Fruit fly (Drosophila melanogaster) whole organism, embryonic: ENCODE measurements around the gene CG9626.
A peak's percentile ranks its signal among the peaks of the same experiment; 100 is the strongest.

Experiments used
- BtbVII ChIP-seq: fragments of 200-800 bp; sonication (Bioruptor generic); optimal IDR thresholded peaks from 3 replicates; lab custom pipeline; 2017; ENCODE audit warnings: missing biosample characterization, mild to moderate bottlenecking, missing genetic modification characterization
- CG1024 ChIP-seq: fragments of 200-800 bp; sonication (Bioruptor generic); IDR thresholded peaks from 2 replicates; pipeline ENCODE4 v1.3.6; 2022; ENCODE audit warnings: missing biosample characterization, missing genetic modification characterization
- CG10274 ChIP-seq: fragments of 200-800 bp; sonication (Bioruptor generic); optimal IDR thresholded peaks from 3 replicates; lab custom pipeline; 2017; ENCODE audit warnings: missing biosample characterization, mild to moderate bottlenecking, missing genetic modification characterization
- CG10321 ChIP-seq: fragments of 200-800 bp; sonication (Bioruptor generic); IDR thresholded peaks from 2 replicates; pipeline ENCODE4 v1.3.6; 2022; ENCODE audit warnings: missing biosample characterization, missing genetic modification characterization
- CG10431 ChIP-seq: fragments of 200-800 bp; sonication (Bioruptor generic); optimal IDR thresholded peaks from 3 replicates; lab custom pipeline; 2018; ENCODE audit warnings: missing biosample characterization, mild to moderate bottlenecking, missing genetic modification characterization
- CG13123 ChIP-seq: fragments of 200-800 bp; sonication (Bioruptor generic); optimal IDR thresholded peaks from 2 replicates; lab custom pipeline; 2016; ENCODE audit warnings: missing biosample characterization, missing genetic modification characterization
- CG14050 ChIP-seq: fragments of 200-800 bp; sonication (Bioruptor generic); IDR thresholded peaks from 3 replicates; pipeline ENCODE4 v1.3.6; 2022; ENCODE audit warnings: missing biosample characterization, missing genetic modification characterization
- CG14860 ChIP-seq: fragments of 200-800 bp; sonication (Bioruptor generic); IDR thresholded peaks from 3 replicates; pipeline ENCODE4 v1.3.6; 2022; ENCODE audit warnings: missing biosample characterization, missing genetic modification characterization; ENCODE audit not compliant: partially characterized antibody
- CG15696 ChIP-seq: fragments of 200-800 bp; sonication (Bioruptor generic); optimal IDR thresholded peaks from 2 replicates; lab custom pipeline; 2019; ENCODE audit warnings: missing biosample characterization, mild to moderate bottlenecking, missing genetic modification characterization, moderate library complexity
- CG17912 ChIP-seq: fragments of 200-800 bp; sonication (Bioruptor generic); optimal IDR thresholded peaks from 2 replicates; lab custom pipeline; 2018; ENCODE audit warnings: missing biosample characterization, mild to moderate bottlenecking, missing genetic modification characterization
- CG18262 ChIP-seq: fragments of 200-800 bp; optimal IDR thresholded peaks from 3 replicates; lab custom pipeline; 2019; ENCODE audit warnings: missing biosample characterization, mild to moderate bottlenecking, missing genetic modification characterization, moderate library complexity
- CG2120 ChIP-seq: fragments of 200-800 bp; sonication (Bioruptor generic); optimal IDR thresholded peaks from 3 replicates; lab custom pipeline; 2016; ENCODE audit warnings: missing biosample characterization, missing genetic modification characterization
- CG2678 ChIP-seq: fragments of 200-800 bp; sonication (Bioruptor generic); optimal IDR thresholded peaks from 3 replicates; lab custom pipeline; 2019; ENCODE audit warnings: missing biosample characterization, mild to moderate bottlenecking, missing genetic modification characterization, moderate library complexity
- CG2875 ChIP-seq: fragments of 200-800 bp; sonication (Bioruptor generic); optimal IDR thresholded peaks from 2 replicates; lab custom pipeline; 2017; ENCODE audit warnings: missing biosample characterization, mild to moderate bottlenecking, missing genetic modification characterization, missing genetic modification reagents
- CG3065 ChIP-seq: fragments of 200-800 bp; sonication (Bioruptor generic); optimal IDR thresholded peaks from 2 replicates; lab custom pipeline; 2016; ENCODE audit warnings: missing biosample characterization, missing genetic modification characterization
- CG33557 ChIP-seq: fragments of 200-800 bp; sonication (Bioruptor generic); optimal IDR thresholded peaks from 2 replicates; lab custom pipeline; 2019; ENCODE audit warnings: missing biosample characterization, mild to moderate bottlenecking, missing genetic modification characterization, moderate library complexity
- CG6791 ChIP-seq: fragments of 200-800 bp; sonication (Bioruptor generic); IDR thresholded peaks from 3 replicates; pipeline ENCODE4 v1.3.6; 2022; ENCODE audit warnings: missing biosample characterization, missing genetic modification characterization; ENCODE audit not compliant: partially characterized antibody
- CG7745 ChIP-seq: fragments of 200-800 bp; sonication (Bioruptor generic); optimal IDR thresholded peaks from 2 replicates; lab custom pipeline; 2018; ENCODE audit warnings: missing biosample characterization, mild to moderate bottlenecking, missing genetic modification characterization, moderate library complexity
- CG9797 ChIP-seq: fragments of 200-800 bp; sonication (Bioruptor generic); optimal IDR thresholded peaks from 3 replicates; lab custom pipeline; 2018; ENCODE audit warnings: missing biosample characterization, mild to moderate bottlenecking, missing genetic modification characterization
- Camta ChIP-seq: fragments of 200-800 bp; sonication (Bioruptor generic); optimal IDR thresholded peaks from 2 replicates; lab custom pipeline; 2016; ENCODE audit warnings: missing biosample characterization, missing genetic modification characterization
- Dip3 ChIP-seq: fragments of 200-800 bp; sonication (Bioruptor generic); optimal IDR thresholded peaks from 3 replicates; lab custom pipeline; 2016; ENCODE audit warnings: missing biosample characterization, missing genetic modification characterization
- Drgx ChIP-seq: fragments of 200-800 bp; sonication (Bioruptor generic); IDR thresholded peaks from 2 replicates; pipeline ENCODE4 v1.3.6; 2022; ENCODE audit warnings: missing biosample characterization, missing genetic modification characterization
- Eip74EF ChIP-seq, 2 experiments: fragments of 200-800 bp in 1 of 2; fragments of >200 bp in 1 of 2; sonication (Bioruptor generic) in 1 of 2; optimal IDR thresholded peaks; 2 replicates each; lab custom pipeline; 2017 to 2019; ENCODE audit warnings: missing biosample characterization in 2 of 2, missing genetic modification characterization in 2 of 2, mild to moderate bottlenecking in 1 of 2, moderate library complexity in 1 of 2
- H2.0 ChIP-seq: fragments of 200-800 bp; sonication (Bioruptor generic); IDR thresholded peaks from 2 replicates; pipeline ENCODE4 v1.3.6; 2022; ENCODE audit warnings: missing biosample characterization, missing genetic modification characterization
- HmgD ChIP-seq: fragments of 200-800 bp; sonication (Bioruptor generic); optimal IDR thresholded peaks from 3 replicates; lab custom pipeline; 2016; ENCODE audit warnings: missing biosample characterization, missing genetic modification characterization
- Lim3 ChIP-seq: fragments of 200-800 bp; sonication (Bioruptor generic); IDR thresholded peaks from 2 replicates; pipeline ENCODE4 v1.3.6; 2022; ENCODE audit warnings: missing biosample characterization, missing genetic modification characterization
- MTF-1 ChIP-seq: fragments of 200-800 bp; sonication (Bioruptor generic); optimal IDR thresholded peaks from 2 replicates; lab custom pipeline; 2018; ENCODE audit warnings: missing biosample characterization, mild to moderate bottlenecking, missing genetic modification characterization, borderline replicate concordance
- Mes4 ChIP-seq: fragments of 200-800 bp; sonication (Bioruptor generic); optimal IDR thresholded peaks from 2 replicates; lab custom pipeline; 2016; ENCODE audit warnings: missing biosample characterization, missing genetic modification characterization
- NfI ChIP-seq: fragments of 200-800 bp; sonication (Bioruptor generic); optimal IDR thresholded peaks from 3 replicates; lab custom pipeline; 2018; ENCODE audit warnings: missing biosample characterization, mild to moderate bottlenecking, missing genetic modification characterization, moderate library complexity
- aop ChIP-seq: fragments of 200-800 bp; sonication (Bioruptor generic); IDR thresholded peaks from 2 replicates; pipeline ENCODE4 v1.3.6; 2022; ENCODE audit warnings: missing biosample characterization, missing genetic modification characterization
- bbx ChIP-seq: fragments of 200-800 bp; sonication (Bioruptor generic); IDR thresholded peaks from 2 replicates; pipeline ENCODE4 v1.3.6; 2022; ENCODE audit warnings: missing biosample characterization, missing genetic modification characterization; ENCODE audit not compliant: partially characterized antibody
- bcd ChIP-seq: fragments of 200-800 bp; sonication (Bioruptor generic); optimal IDR thresholded peaks from 2 replicates; lab custom pipeline; 2017; ENCODE audit warnings: missing biosample characterization, mild to moderate bottlenecking, missing genetic modification characterization
- bigmax ChIP-seq: fragments of 200-800 bp; sonication (Bioruptor generic); optimal IDR thresholded peaks from 2 replicates; lab custom pipeline; 2018; ENCODE audit warnings: missing biosample characterization, mild to moderate bottlenecking, missing genetic modification characterization
- chm ChIP-seq: fragments of 200-800 bp; sonication (Bioruptor generic); IDR thresholded peaks from 2 replicates; pipeline ENCODE4 v1.3.6; 2022; ENCODE audit warnings: missing biosample characterization, missing genetic modification characterization
- crc ChIP-seq: fragments of 200-800 bp; sonication (Bioruptor generic); optimal IDR thresholded peaks from 2 replicates; lab custom pipeline; 2016; ENCODE audit warnings: missing biosample characterization, missing genetic modification characterization
- cwo ChIP-seq: fragments of 200-800 bp; sonication (Bioruptor generic); optimal IDR thresholded peaks from 3 replicates; lab custom pipeline; 2017; ENCODE audit warnings: missing biosample characterization, missing genetic modification characterization, mild to moderate bottlenecking, moderate library complexity, missing genetic modification reagents
- dpn ChIP-seq, 2 experiments: fragments of 200-800 bp; sonication (Bioruptor generic); optimal IDR thresholded peaks; 3 replicates each; lab custom pipeline; 2016; ENCODE audit warnings: missing biosample characterization in 2 of 2, missing genetic modification characterization in 2 of 2
- fd64A ChIP-seq: fragments of 200-800 bp; sonication (Bioruptor generic); optimal IDR thresholded peaks from 3 replicates; lab custom pipeline; 2018; ENCODE audit warnings: missing biosample characterization, mild to moderate bottlenecking, missing genetic modification characterization
- gcm ChIP-seq: fragments of 200-800 bp; sonication (Bioruptor generic); optimal IDR thresholded peaks from 2 replicates; lab custom pipeline; 2019; ENCODE audit warnings: missing biosample characterization, mild to moderate bottlenecking, missing genetic modification characterization, moderate library complexity
- nom ChIP-seq: fragments of 200-800 bp; sonication (Bioruptor generic); optimal IDR thresholded peaks from 2 replicates; lab custom pipeline; 2017; ENCODE audit warnings: missing biosample characterization, missing genetic modification characterization, mild to moderate bottlenecking, moderate library complexity, missing genetic modification reagents
- pb ChIP-seq: fragments of 200-800 bp; sonication (Bioruptor generic); optimal IDR thresholded peaks from 3 replicates; lab custom pipeline; 2016; ENCODE audit warnings: missing biosample characterization, missing genetic modification characterization
- run ChIP-seq: fragments of 200-800 bp; sonication (Bioruptor generic); optimal IDR thresholded peaks from 3 replicates; lab custom pipeline; 2018; ENCODE audit warnings: missing biosample characterization, mild to moderate bottlenecking, missing genetic modification characterization
- sens ChIP-seq: fragments of 200-800 bp; sonication (Bioruptor generic); peaks from one replicate; lab custom pipeline; 2016; ENCODE audit warnings: missing biosample characterization, missing genetic modification characterization
- ssp ChIP-seq: fragments of 200-800 bp; sonication (Bioruptor generic); IDR thresholded peaks from 2 replicates; pipeline ENCODE4 v1.3.6; 2022; ENCODE audit warnings: missing biosample characterization, missing genetic modification characterization
- tgo ChIP-seq: fragments of 200-800 bp; sonication (Bioruptor generic); IDR thresholded peaks from 3 replicates; pipeline ENCODE4 v1.3.6; 2022; ENCODE audit warnings: missing biosample characterization, missing genetic modification characterization
- tll ChIP-seq, 2 experiments: fragments of 200-800 bp in 1 of 2; fragments of >200 bp in 1 of 2; sonication (Bioruptor generic) in 1 of 2; optimal IDR thresholded peaks; 2 replicates each; lab custom pipeline; 2017 to 2019; ENCODE audit warnings: missing biosample characterization in 2 of 2, missing genetic modification characterization in 2 of 2, mild to moderate bottlenecking in 1 of 2, moderate library complexity in 1 of 2
- tup ChIP-seq: fragments of 200-800 bp; sonication (Bioruptor generic); optimal IDR thresholded peaks from 2 replicates; lab custom pipeline; 2016; ENCODE audit warnings: missing biosample characterization, mild to moderate bottlenecking, missing genetic modification characterization, moderate library complexity
- z ChIP-seq: fragments of 200-800 bp; sonication (Bioruptor generic); IDR thresholded peaks from 3 replicates; pipeline ENCODE4 v1.3.6; 2022; ENCODE audit warnings: missing biosample characterization, missing genetic modification characterization

The CG9626 gene

dm6 chr3R:8264302-8265080, 36.3 kb downstream of the CG9626 start, which contains the start of the genes RPA1 and Mcm2 (continued):
- TF ChIP-seq CG13123 (GFP tag; lab: Kevin White, UChicago) (peak; percentile 20), dpn (GFP tag; optimal IDR thresholded peaks at IDR 0.05; lab: Kevin White, UChicago) (peak; percentile 47 to 81), bigmax (no peak), CG7745 (tag; lab: Kevin White, UChicago) (no peak), Camta (GFP tag; lab: Kevin White, UChicago) (no peak), Drgx (peak; percentile 72), CG1024 (GFP tag; lab: Robert Waterston, UW) (peak; percentile 35), CG9797 (GFP tag; lab: Kevin White, UChicago) (no peak), CG3065 (no peak), CG2678 (tag; lab: Kevin White, UChicago) (no peak), CG10274 (GFP tag; lab: Kevin White, UChicago) (peak; percentile 6), CG10431 (peak; percentile 45), sens (GFP tag; lab: Kevin White, UChicago) (peak; percentile 91), CG15696 (tag; lab: Kevin White, UChicago) (peak; percentile 72), CG14050 (peak; percentile 23; the same call in 1 of the 3 replicates), CG2875 (GFP tag; lab: Kevin White, UChicago) (peak; percentile 28), Lim3 (GFP tag; lab: Robert Waterston, UW) (no peak), bbx (GFP tag; lab: Robert Waterston, UW) (peak; percentile 39; the same call in 1 of the 2 replicates), nom (GFP tag; lab: Kevin White, UChicago) (peak; percentile 59), cwo (GFP tag; lab: Kevin White, UChicago) (peak; percentile 49), fd64A (GFP tag; lab: Kevin White, UChicago) (no peak), CG17912 (GFP tag; lab: Kevin White, UChicago) (no peak), Mes4 (no peak), bcd (GFP tag; lab: Kevin White, UChicago) (peak; percentile 83), CG18262 (tag; lab: Kevin White, UChicago) (peak; percentile 84), CG33557 (peak; percentile 76), MTF-1 (GFP tag; lab: Kevin White, UChicago) (peak; percentile 32), pb (GFP tag; lab: Kevin White, UChicago) (no peak), CG6791 (GFP tag; lab: Robert Waterston, UW) (peak; percentile 43; the same call in 1 of the 3 replicates), run (tag; lab: Kevin White, UChicago) (no peak), BtbVII (peak; percentile 55), CG2120 (peak; percentile 85), tll (GFP tag; optimal IDR thresholded peaks at IDR 0.05; lab: Kevin White, UChicago) (no peak), aop (peak; percentile 67; the same call in 1 of the 2 replicates), gcm (peak; percentile 63), tgo (peak; percentile 83), H2.0 (GFP tag; lab: Robert Waterston, UW) (peak; percentile 59), crc (GFP tag; lab: Kevin White, UChicago) (no peak), CG10321 (GFP tag; lab: Robert Waterston, UW) (no peak), z (GFP tag; lab: Robert Waterston, UW) (no peak), ssp (GFP tag; lab: Robert Waterston, UW) (peak; percentile 71), CG14860 (GFP tag; lab: Robert Waterston, UW) (no peak), Eip74EF (GFP tag; optimal IDR thresholded peaks at IDR 0.05; lab: Kevin White, UChicago) (no peak), tup (GFP tag; lab: Kevin White, UChicago) (peak; percentile 33), chm (peak; percentile 79), NfI (GFP tag; lab: Kevin White, UChicago) (peak; percentile 82), HmgD (GFP tag; lab: Kevin White, UChicago) (no peak), Dip3 (peak; percentile 78)
